Worm (Caenorhabditis elegans) whole organism, young adult: ENCODE measurements around the gene pals-32.

Experiments used
- B0035.1 ChIP-seq: sonication (generic microtip); optimal IDR thresholded peaks from 2 replicates; lab custom pipeline; 2016; ENCODE audit warnings: missing genetic modification characterization, mild to moderate bottlenecking, missing compliant biosample characterization, missing genotype, missing genetic modification reagents
- C06A6.2 ChIP-seq: fragments of 200-800 bp; sonication (Bioruptor generic); conservative IDR thresholded peaks from 2 replicates; pipeline ENCODE4 v1.3.6; 2022; ENCODE audit warnings: missing genetic modification characterization, missing compliant biosample characterization
- C17E4.6 ChIP-seq: fragments of 200-800 bp; sonication (Bioruptor generic); IDR thresholded peaks from 2 replicates; pipeline ENCODE4 v1.3.6; 2022; ENCODE audit warnings: missing genetic modification reagents, missing genetic modification characterization, missing compliant biosample characterization
- F10E7.11 ChIP-seq: sonication (generic microtip); optimal IDR thresholded peaks from 2 replicates; lab custom pipeline; 2017; ENCODE audit warnings: mild to moderate bottlenecking, missing genetic modification characterization, moderate library complexity, missing compliant biosample characterization
- F37B4.10 ChIP-seq: fragments of 200-800 bp; sonication (Bioruptor generic); IDR thresholded peaks from 2 replicates; pipeline ENCODE4 v1.3.6; 2022; ENCODE audit warnings: missing genetic modification characterization, missing compliant biosample characterization
- F39B2.1 ChIP-seq: fragments of 200-800 bp; sonication (Bioruptor generic); IDR thresholded peaks from 2 replicates; pipeline ENCODE4 v1.3.6; 2022; ENCODE audit warnings: missing genetic modification reagents, missing genetic modification characterization, missing compliant biosample characterization
- F55B11.4 ChIP-seq: sonication (generic microtip); optimal IDR thresholded peaks from 2 replicates; lab custom pipeline; 2016; ENCODE audit warnings: missing compliant biosample characterization, missing genetic modification characterization, borderline replicate concordance; ENCODE audit not compliant: insufficient read depth
- F57A8.1 ChIP-seq: fragments of 200-800 bp; sonication (Bioruptor generic); optimal IDR thresholded peaks from 2 replicates; lab custom pipeline; 2018; ENCODE audit warnings: mild to moderate bottlenecking, missing genetic modification characterization, moderate library complexity, missing compliant biosample characterization
- Y95B8A.8 ChIP-seq: fragments of 200-800 bp; sonication (Bioruptor generic); IDR thresholded peaks from 2 replicates; pipeline ENCODE4 v1.3.6; 2022; ENCODE audit warnings: missing genetic modification reagents, missing genetic modification characterization, missing compliant biosample characterization
- attf-3 ChIP-seq: fragments of 200-800 bp; sonication (Bioruptor generic); conservative IDR thresholded peaks from 2 replicates; pipeline ENCODE4 v1.3.6; 2022; ENCODE audit warnings: missing genetic modification reagents, missing genetic modification characterization, missing compliant biosample characterization
- attf-5 ChIP-seq: fragments of 200-800 bp; sonication (Bioruptor generic); optimal IDR thresholded peaks from 2 replicates; lab custom pipeline; 2018; ENCODE audit warnings: mild to moderate bottlenecking, missing genetic modification characterization, missing compliant biosample characterization
- ceh-79 ChIP-seq: sonication (generic microtip); optimal IDR thresholded peaks from 2 replicates; lab custom pipeline; 2017; ENCODE audit warnings: mild to moderate bottlenecking, missing genetic modification characterization, missing compliant biosample characterization
- chd-7 ChIP-seq: sonication (generic microtip); optimal IDR thresholded peaks from 2 replicates; lab custom pipeline; 2016; ENCODE audit warnings: mild to moderate bottlenecking, missing genetic modification characterization, moderate library complexity, missing compliant biosample characterization
- die-1 ChIP-seq: sonication (generic microtip); optimal IDR thresholded peaks from 2 replicates; lab custom pipeline; 2016; ENCODE audit warnings: missing genotype, mild to moderate bottlenecking, missing genetic modification characterization, missing compliant biosample characterization
- dox-1 ChIP-seq: fragments of 200-800 bp; sonication (Bioruptor generic); IDR thresholded peaks from 2 replicates; pipeline ENCODE4 v1.3.6; 2022; ENCODE audit warnings: missing genetic modification reagents, missing genetic modification characterization, missing compliant biosample characterization
- fkh-3 ChIP-seq: sonication (generic microtip); optimal IDR thresholded peaks from 2 replicates; lab custom pipeline; 2016; ENCODE audit warnings: mild to moderate bottlenecking, missing genetic modification characterization, missing compliant biosample characterization
- hmg-1.2 ChIP-seq: fragments of 200-800 bp; sonication (Bioruptor generic); IDR thresholded peaks from 2 replicates; pipeline ENCODE4 v1.3.6; 2022; ENCODE audit warnings: missing genetic modification reagents, missing genetic modification characterization, missing compliant biosample characterization
- hmg-20 ChIP-seq: fragments of 200-800 bp; sonication (Bioruptor generic); IDR thresholded peaks from 2 replicates; pipeline ENCODE4 v1.3.6; 2022; ENCODE audit warnings: missing genetic modification reagents, missing genetic modification characterization, missing compliant biosample characterization
- hsf-1 ChIP-seq: fragments of 200-800 bp; sonication (Bioruptor generic); IDR thresholded peaks from 2 replicates; pipeline ENCODE4 v1.3.6; 2022; ENCODE audit warnings: missing genetic modification reagents, missing genetic modification characterization, missing compliant biosample characterization
- let-526 ChIP-seq: fragments of 200-800 bp; sonication (Bioruptor generic); IDR thresholded peaks from 2 replicates; pipeline ENCODE4 v1.3.6; 2022; ENCODE audit warnings: missing genetic modification reagents, missing genetic modification characterization, missing compliant biosample characterization
- lin-26 ChIP-seq: fragments of 200-800 bp; sonication (Bioruptor generic); IDR thresholded peaks from 2 replicates; pipeline ENCODE4 v1.3.6; 2022; ENCODE audit warnings: missing genetic modification reagents, missing genetic modification characterization, missing compliant biosample characterization
- lin-35 ChIP-seq, 3 experiments: fragments of 150-350 bp in 2 of 3; sonication (generic microtip) in 1 of 3; optimal IDR thresholded peaks; 2 replicates each; lab custom pipeline; 2014 to 2018; ENCODE audit warnings: missing biosample characterization in 3 of 3, missing genetic modification characterization in 3 of 3, missing genetic modification reagents in 3 of 3
- madf-3 ChIP-seq: fragments of 200-800 bp; sonication (Bioruptor generic); IDR thresholded peaks from 2 replicates; pipeline ENCODE4 v1.3.6; 2022; ENCODE audit warnings: missing genetic modification reagents, missing genetic modification characterization, missing compliant biosample characterization
- mcd-1 ChIP-seq: fragments of 200-800 bp; sonication (Bioruptor generic); IDR thresholded peaks from 2 replicates; pipeline ENCODE4 v1.3.6; 2022; ENCODE audit warnings: missing genetic modification reagents, missing genetic modification characterization, missing compliant biosample characterization
- mes-4 ChIP-seq: sonication (generic microtip); optimal IDR thresholded peaks from 2 replicates; lab custom pipeline; 2016; ENCODE audit warnings: missing genotype, missing genetic modification characterization, missing compliant biosample characterization
- nhr-27 ChIP-seq: fragments of 200-800 bp; sonication (Bioruptor generic); optimal IDR thresholded peaks from 2 replicates; lab custom pipeline; 2018; ENCODE audit warnings: mild to moderate bottlenecking, missing genetic modification characterization, moderate library complexity, missing compliant biosample characterization
- repo-1 ChIP-seq: sonication (generic microtip); optimal IDR thresholded peaks from 2 replicates; lab custom pipeline; 2017; ENCODE audit warnings: mild to moderate bottlenecking, missing genetic modification characterization, missing compliant biosample characterization
- sdz-38 ChIP-seq: sonication (generic microtip); optimal IDR thresholded peaks from 2 replicates; lab custom pipeline; 2016; ENCODE audit warnings: missing genotype, missing genetic modification characterization, missing compliant biosample characterization
- snpc-1.1 ChIP-seq: sonication (generic microtip); optimal IDR thresholded peaks from 2 replicates; lab custom pipeline; 2017; ENCODE audit warnings: missing genetic modification characterization, mild to moderate bottlenecking, missing compliant biosample characterization, antibody characterized with exemption, moderate library complexity, missing genotype, missing genetic modification reagents; ENCODE audit not compliant: insufficient read depth
- snpc-3.4 ChIP-seq: sonication (generic microtip); optimal IDR thresholded peaks from 2 replicates; lab custom pipeline; 2017; ENCODE audit warnings: missing genetic modification characterization, mild to moderate bottlenecking, missing compliant biosample characterization, antibody characterized with exemption, moderate library complexity, missing genotype, missing genetic modification reagents
- tbx-9 ChIP-seq: sonication (generic microtip); optimal IDR thresholded peaks from 2 replicates; lab custom pipeline; 2016; ENCODE audit warnings: borderline replicate concordance, missing genetic modification characterization, inconsistent platforms, missing compliant biosample characterization
- unc-130 ChIP-seq: sonication (generic microtip); optimal IDR thresholded peaks from 2 replicates; lab custom pipeline; 2016; ENCODE audit warnings: missing genetic modification reagents, missing genetic modification characterization, missing compliant biosample characterization
- ztf-25 ChIP-seq: fragments of 200-800 bp; sonication (Bioruptor generic); IDR thresholded peaks from 2 replicates; pipeline ENCODE4 v1.3.6; 2022; ENCODE audit warnings: missing genetic modification reagents, missing genetic modification characterization, missing compliant biosample characterization
- ztf-3 ChIP-seq: fragments of 200-800 bp; sonication (Bioruptor generic); optimal IDR thresholded peaks from 2 replicates; lab custom pipeline; 2018; ENCODE audit warnings: mild to moderate bottlenecking, missing genetic modification characterization, missing compliant biosample characterization
- ztf-6 ChIP-seq: fragments of 200-800 bp; sonication (Bioruptor generic); IDR thresholded peaks from 2 replicates; pipeline ENCODE4 v1.3.6; 2022; ENCODE audit warnings: missing genetic modification reagents, missing genetic modification characterization, missing compliant biosample characterization

pals-32 gene

ce11 chrV:2883097-2883496 is 13.3 kb upstream of the pals-32 start:
- TF ChIP-seq F37B4.10 (GFP tag; lab: Robert Waterston, UW) (peak; percentile 96; the same call in 1 of the 2 replicates), madf-3 (GFP tag; lab: Robert Waterston, UW) (0 out of 2 replicates have a peak, but pooled peaks have one; percentile 41), chd-7 (tag; lab: Kevin White, UChicago) (no peak), F57A8.1 (GFP tag; lab: Kevin White, UChicago) (no peak)
- TF ChIP-seq, all 124 proteins: peak for 2

ce11 chrV:2884411-2884810 is 12.0 kb upstream of the pals-32 start, which contains the start of gene sre-24:
sre-24 (plus strand) TSS chrV:2884711.
- no peak for TF ChIP-seq B0035.1

ce11 chrV:2888265-2888664 is 8.1 kb upstream of the pals-32 start:
- TF ChIP-seq let-526 (GFP tag; lab: Robert Waterston, UW) = no peak
- TF ChIP-seq ztf-6 (GFP tag; lab: Robert Waterston, UW) = no peak
- TF ChIP-seq F10E7.11 = no peak
- TF ChIP-seq attf-3 (GFP tag; lab: Robert Waterston, UW) = no peak
- TF ChIP-seq ztf-25 = no peak
- TF ChIP-seq Y95B8A.8 (GFP tag; lab: Robert Waterston, UW) = no peak
- TF ChIP-seq lin-35 (GFP tag; optimal IDR thresholded peaks at IDR 0.05; lab: Kevin White, UChicago) = no peak
- no peak for TF ChIP-seq B0035.1
- no peak for TF ChIP-seq snpc-3.4 (tag; lab: Kevin White, UChicago)
- TF ChIP-seq lin-26 (GFP tag; lab: Robert Waterston, UW) = no peak
- TF ChIP-seq hmg-1.2 = no peak
- TF ChIP-seq snpc-1.1 (tag; lab: Kevin White, UChicago) = no peak
- no peak for TF ChIP-seq mes-4 (tag; lab: Kevin White, UChicago)
- TF ChIP-seq, all 124 proteins: peak for 0

- TF ChIP-seq hsf-1 (GFP tag; lab: Robert Waterston, UW) (no peak), C17E4.6 (GFP tag; lab: Robert Waterston, UW) (no peak), hmg-20 (GFP tag; lab: Robert Waterston, UW) (no peak), C06A6.2 (GFP tag; lab: Robert Waterston, UW) (no peak), ztf-3 (GFP tag; lab: Kevin White, UChicago) (no peak), tbx-9 (no peak)
Measured at ce11 chrV:2888681-2889080, 7.7 kb upstream of the pals-32 start, which contains the start of gene srw-4. srw-4 (minus strand) TSS chrV:2888781.

ce11 chrV:2891927-2892326 is 4.5 kb upstream of the pals-32 start, which contains the start of gene F37B4.15:
F37B4.15 (plus strand) TSS chrV:2892227.
- TF ChIP-seq unc-130 (GFP tag; lab: Kevin White, UChicago) (no peak), sdz-38 (tag; lab: Kevin White, UChicago) (no peak), mcd-1 (GFP tag; lab: Robert Waterston, UW) (no peak), attf-5 (GFP tag; lab: Kevin White, UChicago) (no peak), F39B2.1 (no peak), F55B11.4 (tag; lab: Kevin White, UChicago) (no peak), repo-1 (tag; lab: Kevin White, UChicago) (no peak), dox-1 (GFP tag; lab: Robert Waterston, UW) (no peak), nhr-27 (tag; lab: Kevin White, UChicago) (no peak), die-1 (tag; lab: Kevin White, UChicago) (no peak), C17E4.6 (GFP tag; lab: Robert Waterston, UW) (no peak), fkh-3 (tag; lab: Kevin White, UChicago) (no peak), ceh-79 (tag; lab: Kevin White, UChicago) (no peak)
